Fruit fly (Drosophila melanogaster): ENCODE data around the gene Hs2st.

DNA sequence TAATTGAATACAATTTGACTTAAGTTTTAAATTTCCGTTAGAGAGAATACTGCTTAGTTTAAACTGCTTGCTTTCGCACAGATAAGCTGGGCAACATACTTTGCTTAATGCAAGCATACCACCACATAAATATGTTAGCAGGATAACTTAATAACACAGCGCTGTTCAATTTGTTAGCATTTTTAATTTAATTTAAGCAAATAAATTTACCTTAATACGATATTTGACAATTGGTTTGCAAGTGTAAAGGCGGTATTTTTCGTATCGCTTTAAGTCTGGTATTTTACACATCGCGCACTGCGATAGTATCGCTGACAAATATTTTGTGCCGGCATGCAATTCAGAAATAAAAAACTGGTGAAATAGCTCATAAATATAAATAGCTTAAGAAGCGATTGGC, 14.2 kb downstream of the Hs2st start, which contains the start of gene RtcB:
- TF ChIP-seq CG14711 (tag; optimal IDR thresholded peaks at IDR 0.05): no peak
- TF ChIP-seq CG33017 (tag; optimal IDR thresholded peaks at IDR 0.05): no peak
- no peak for TF ChIP-seq Mnt (GFP tag; optimal IDR thresholded peaks at IDR 0.05)
- no peak for TF ChIP-seq CG7045 (GFP tag; optimal IDR thresholded peaks at IDR 0.05)
- no peak for TF ChIP-seq Crg-1 (GFP tag; optimal IDR thresholded peaks at IDR 0.05)
- no peak for TF ChIP-seq cic (GFP tag; optimal IDR thresholded peaks at IDR 0.05)
- TF ChIP-seq kay (GFP tag; ENCODE audit: borderline replicate concordance): no peak
- no peak for TF ChIP-seq cnc (optimal IDR thresholded peaks at IDR 0.05)
- TF ChIP-seq Hr96 (GFP tag; optimal IDR thresholded peaks at IDR 0.05): no peak
- no peak for TF ChIP-seq pad (GFP tag; optimal IDR thresholded peaks at IDR 0.05)
- no peak for TF ChIP-seq toe (GFP tag; optimal IDR thresholded peaks at IDR 0.05)
- TF ChIP-seq bab1 (GFP tag; optimal IDR thresholded peaks at IDR 0.05): peak; percentile 0
- TF ChIP-seq tj (GFP tag; optimal IDR thresholded peaks at IDR 0.05): peak; percentile 60

Measured in whole organism, adult.